Worm (Caenorhabditis elegans) whole organism, young adult: ENCODE measurements around the gene ncap-1.
A peak's percentile ranks its signal among the peaks of the same experiment; 100 is the strongest.

Experiments
- B0261.1 ChIP-seq: sonication (generic microtip); optimal IDR thresholded peaks from 2 replicates; lab custom pipeline; 2016; ENCODE audit warnings: mild to moderate bottlenecking, missing genetic modification characterization, moderate library complexity, missing compliant biosample characterization
- K12H6.12 ChIP-seq: fragments of 200-800 bp; sonication (Bioruptor generic); optimal IDR thresholded peaks from 2 replicates; lab custom pipeline; 2018; ENCODE audit warnings: mild to moderate bottlenecking, missing genetic modification characterization, missing compliant biosample characterization
- T26A5.8 ChIP-seq: sonication (generic microtip); optimal IDR thresholded peaks from 2 replicates; lab custom pipeline; 2016; ENCODE audit warnings: missing genetic modification characterization, missing compliant biosample characterization
- Y79H2A.3 ChIP-seq: fragments of 200-800 bp; sonication (Bioruptor generic); conservative IDR thresholded peaks from 2 replicates; pipeline ENCODE4 v1.3.6; 2022; ENCODE audit warnings: missing genetic modification reagents, missing genetic modification characterization, missing compliant biosample characterization
- ZK185.1 ChIP-seq: sonication (generic microtip); optimal IDR thresholded peaks from 2 replicates; lab custom pipeline; 2016; ENCODE audit warnings: mild to moderate bottlenecking, missing genetic modification characterization, missing compliant biosample characterization; ENCODE audit not compliant: poor library complexity, severe bottlenecking
- ama-1 ChIP-seq, 3 experiments: fragments of 150-350 bp in 1 of 3; sonication (generic microtip) in 2 of 3; optimal IDR thresholded peaks; 2 replicates each; lab custom pipeline; 2014 to 2018; ENCODE audit warnings: missing biosample characterization in 2 of 3, missing genetic modification characterization in 2 of 3, missing genetic modification reagents in 2 of 3
- atf-7 ChIP-seq: sonication (generic microtip); optimal IDR thresholded peaks from 2 replicates; lab custom pipeline; 2017; ENCODE audit warnings: mild to moderate bottlenecking, missing genetic modification characterization, missing compliant biosample characterization
- attf-6 ChIP-seq: fragments of 200-800 bp; sonication (Bioruptor generic); IDR thresholded peaks from 2 replicates; pipeline ENCODE4 v1.3.6; 2022; ENCODE audit warnings: missing genetic modification reagents, missing genetic modification characterization, missing compliant biosample characterization
- ceh-91 ChIP-seq: fragments of 200-800 bp; sonication (Bioruptor generic); IDR thresholded peaks from 2 replicates; pipeline ENCODE4 v1.3.6; 2022; ENCODE audit warnings: missing genetic modification reagents, missing genetic modification characterization, missing compliant biosample characterization
- chd-7 ChIP-seq: sonication (generic microtip); optimal IDR thresholded peaks from 2 replicates; lab custom pipeline; 2016; ENCODE audit warnings: mild to moderate bottlenecking, missing genetic modification characterization, moderate library complexity, missing compliant biosample characterization
- dpl-1 ChIP-seq: fragments of 150-350 bp; optimal IDR thresholded peaks from 2 replicates; lab custom pipeline; 2014; ENCODE audit warnings: missing biosample characterization, missing genetic modification reagents, missing genetic modification characterization
- egl-44 ChIP-seq: fragments of 200-800 bp; sonication (Bioruptor generic); IDR thresholded peaks from 2 replicates; pipeline ENCODE4 v1.3.6; 2022; ENCODE audit warnings: missing genetic modification reagents, missing genetic modification characterization, missing compliant biosample characterization
- egrh-3 ChIP-seq: fragments of 200-800 bp; sonication (Bioruptor generic); IDR thresholded peaks from 2 replicates; pipeline ENCODE4 v1.3.6; 2022; ENCODE audit warnings: missing genetic modification reagents, missing genetic modification characterization, missing compliant biosample characterization
- gei-17 ChIP-seq: fragments of 200-800 bp; sonication (Bioruptor generic); optimal IDR thresholded peaks from 2 replicates; lab custom pipeline; 2018; ENCODE audit warnings: mild to moderate bottlenecking, missing genetic modification characterization, missing compliant biosample characterization
- hmg-1.2 ChIP-seq: fragments of 200-800 bp; sonication (Bioruptor generic); IDR thresholded peaks from 2 replicates; pipeline ENCODE4 v1.3.6; 2022; ENCODE audit warnings: missing genetic modification reagents, missing genetic modification characterization, missing compliant biosample characterization
- hsf-1 ChIP-seq: fragments of 200-800 bp; sonication (Bioruptor generic); IDR thresholded peaks from 2 replicates; pipeline ENCODE4 v1.3.6; 2022; ENCODE audit warnings: missing genetic modification reagents, missing genetic modification characterization, missing compliant biosample characterization
- let-526 ChIP-seq: fragments of 200-800 bp; sonication (Bioruptor generic); IDR thresholded peaks from 2 replicates; pipeline ENCODE4 v1.3.6; 2022; ENCODE audit warnings: missing genetic modification reagents, missing genetic modification characterization, missing compliant biosample characterization
- madf-3 ChIP-seq: fragments of 200-800 bp; sonication (Bioruptor generic); IDR thresholded peaks from 2 replicates; pipeline ENCODE4 v1.3.6; 2022; ENCODE audit warnings: missing genetic modification reagents, missing genetic modification characterization, missing compliant biosample characterization
- madf-6 ChIP-seq: fragments of 200-800 bp; sonication (Bioruptor generic); IDR thresholded peaks from 2 replicates; pipeline ENCODE4 v1.3.6; 2022; ENCODE audit warnings: missing genetic modification reagents, missing genetic modification characterization, missing compliant biosample characterization
- mcd-1 ChIP-seq: fragments of 200-800 bp; sonication (Bioruptor generic); IDR thresholded peaks from 2 replicates; pipeline ENCODE4 v1.3.6; 2022; ENCODE audit warnings: missing genetic modification reagents, missing genetic modification characterization, missing compliant biosample characterization
- mes-4 ChIP-seq: sonication (generic microtip); optimal IDR thresholded peaks from 2 replicates; lab custom pipeline; 2016; ENCODE audit warnings: missing genotype, missing genetic modification characterization, missing compliant biosample characterization
- nfya-1 ChIP-seq: sonication (generic microtip); optimal IDR thresholded peaks from 2 replicates; lab custom pipeline; 2017; ENCODE audit warnings: antibody characterized with exemption, missing compliant biosample characterization, missing genetic modification characterization, borderline replicate concordance; ENCODE audit not compliant: insufficient read depth
- nfyb-1 ChIP-seq: fragments of 200-800 bp; sonication (Bioruptor generic); IDR thresholded peaks from 2 replicates; pipeline ENCODE4 v1.3.6; 2022; ENCODE audit warnings: missing genetic modification reagents, missing genetic modification characterization, missing compliant biosample characterization
- pbrm-1 ChIP-seq: fragments of 200-800 bp; sonication (Bioruptor generic); IDR thresholded peaks from 2 replicates; pipeline ENCODE4 v1.3.6; 2022; ENCODE audit warnings: missing genetic modification reagents, missing genetic modification characterization, missing compliant biosample characterization
- pha-4 ChIP-seq: fragments of 150-350 bp; sonication (generic microtip); optimal IDR thresholded peaks from 2 replicates; lab custom pipeline; 2014; ENCODE audit warnings: missing biosample characterization, missing genetic modification reagents, missing genetic modification characterization
- sdz-38 ChIP-seq: sonication (generic microtip); optimal IDR thresholded peaks from 2 replicates; lab custom pipeline; 2016; ENCODE audit warnings: missing genotype, missing genetic modification characterization, missing compliant biosample characterization
- sea-2 ChIP-seq: fragments of 200-800 bp; sonication (Bioruptor generic); IDR thresholded peaks from 2 replicates; pipeline ENCODE4 v1.3.6; 2022; ENCODE audit warnings: missing genetic modification characterization, missing compliant biosample characterization
- snpc-1.1 ChIP-seq: sonication (generic microtip); optimal IDR thresholded peaks from 2 replicates; lab custom pipeline; 2017; ENCODE audit warnings: missing genetic modification characterization, mild to moderate bottlenecking, missing compliant biosample characterization, antibody characterized with exemption, moderate library complexity, missing genotype, missing genetic modification reagents; ENCODE audit not compliant: insufficient read depth
- sptf-2 ChIP-seq: fragments of 200-800 bp; sonication (Bioruptor generic); optimal IDR thresholded peaks from 2 replicates; lab custom pipeline; 2018; ENCODE audit warnings: mild to moderate bottlenecking, missing genetic modification characterization, missing compliant biosample characterization
- tlf-1 ChIP-seq: fragments of 200-800 bp; sonication (Bioruptor generic); optimal IDR thresholded peaks from 2 replicates; lab custom pipeline; 2018; ENCODE audit warnings: mild to moderate bottlenecking, missing genetic modification characterization, missing compliant biosample characterization
- unc-130 ChIP-seq: sonication (generic microtip); optimal IDR thresholded peaks from 2 replicates; lab custom pipeline; 2016; ENCODE audit warnings: missing genetic modification reagents, missing genetic modification characterization, missing compliant biosample characterization
- zfh-2 ChIP-seq: fragments of 200-800 bp; sonication (Bioruptor generic); conservative IDR thresholded peaks from 2 replicates; pipeline ENCODE4 v1.3.6; 2022; ENCODE audit warnings: missing genetic modification reagents, missing genetic modification characterization, missing compliant biosample characterization
- ztf-25 ChIP-seq: fragments of 200-800 bp; sonication (Bioruptor generic); IDR thresholded peaks from 2 replicates; pipeline ENCODE4 v1.3.6; 2022; ENCODE audit warnings: missing genetic modification reagents, missing genetic modification characterization, missing compliant biosample characterization

ncap-1 gene

ce11 chrII:2920817-2921458 is 1.8 kb upstream of the ncap-1 start (continued):
- TF ChIP-seq madf-6 = peak; percentile 88
- TF ChIP-seq B0261.1 (tag; lab: Kevin White, UChicago) = peak; percentile 9
- TF ChIP-seq T26A5.8 (tag; lab: Kevin White, UChicago) = no peak
- peak; percentile 21 for TF ChIP-seq mes-4 (tag; lab: Kevin White, UChicago)
- no peak for TF ChIP-seq sdz-38 (tag; lab: Kevin White, UChicago)
- TF ChIP-seq sea-2 (GFP tag; lab: Robert Waterston, UW) = no peak
- no peak for TF ChIP-seq snpc-1.1 (tag; lab: Kevin White, UChicago)
- peak; percentile 84 for TF ChIP-seq ceh-91
- TF ChIP-seq attf-6 (GFP tag; lab: Robert Waterston, UW) = no peak
- TF ChIP-seq nfya-1 (tag; lab: Kevin White, UChicago) = no peak
- peak; percentile 59 for TF ChIP-seq unc-130 (GFP tag; lab: Kevin White, UChicago)
- no peak for TF ChIP-seq let-526 (GFP tag; lab: Robert Waterston, UW)
- TF ChIP-seq mcd-1 = peak; percentile 63

ce11 chrII:2920234-2920633 is 1.1 kb upstream of the ncap-1 start:
- TF ChIP-seq sdz-38 (tag; lab: Kevin White, UChicago) = no peak
- TF ChIP-seq gei-17 = no peak
- no peak for TF ChIP-seq madf-6
- peak; percentile 77; the same call in 1 of the 2 replicates for TF ChIP-seq egrh-3 (GFP tag; lab: Robert Waterston, UW)
- peak; percentile 5; the same call in 1 of the 2 replicates for TF ChIP-seq mcd-1
- peak; percentile 69 for TF ChIP-seq zfh-2 (GFP tag; lab: Robert Waterston, UW)
- no peak for TF ChIP-seq ama-1 (optimal IDR thresholded peaks at IDR 0.05; lab: Kevin White, UChicago)
- TF ChIP-seq ama-1 (GFP tag; optimal IDR thresholded peaks at IDR 0.05; lab: Kevin White, UChicago) = no peak
- no peak for TF ChIP-seq ZK185.1 (tag; lab: Kevin White, UChicago)
- TF ChIP-seq pha-4 (tag; lab: Kevin White, UChicago) = no peak
- no peak for TF ChIP-seq K12H6.12
- no peak for TF ChIP-seq dpl-1 (GFP tag; lab: Kevin White, UChicago)
- TF ChIP-seq tlf-1 (GFP tag; lab: Kevin White, UChicago) = no peak
- TF ChIP-seq madf-3 (GFP tag; lab: Robert Waterston, UW) = no peak
- TF ChIP-seq chd-7 = no peak

ce11 chrII:2913505-2913904 is 5.6 kb downstream of the ncap-1 start, which contains the start of gene ubc-15:
Gene ubc-15, minus strand, starts transcription at chrII:2913605.
- TF ChIP-seq hmg-1.2 (peak; percentile 15; the same call in 1 of the 2 replicates), nfyb-1 (no peak), sdz-38 (tag; lab: Kevin White, UChicago) (no peak), sptf-2 (no peak), pbrm-1 (GFP tag; lab: Robert Waterston, UW) (no peak), ztf-25 (GFP tag; lab: Robert Waterston, UW) (no peak), egl-44 (GFP tag; lab: Robert Waterston, UW) (no peak), atf-7 (tag; lab: Kevin White, UChicago) (peak; percentile 37), Y79H2A.3 (no peak), hsf-1 (GFP tag; lab: Robert Waterston, UW) (no peak)

- peak; percentile 78; the same call in 1 of the 2 replicates for TF ChIP-seq zfh-2 (GFP tag; lab: Robert Waterston, UW)
- peak; percentile 97 for TF ChIP-seq egrh-3 (GFP tag; lab: Robert Waterston, UW)
- TF ChIP-seq sea-2 (GFP tag; lab: Robert Waterston, UW) = no peak
Measured at ce11 chrII:2903748-2904147, 15.4 kb downstream of the ncap-1 start.
